Worm (Caenorhabditis elegans) whole organism, late embryonic: ENCODE measurements around the gene sams-5.

Source experiments
- ahr-1 ChIP-seq: sonication (generic microtip); optimal IDR thresholded peaks from 2 replicates; lab custom pipeline; 2016; ENCODE audit warnings: missing genetic modification characterization, missing compliant biosample characterization
- ceh-24 ChIP-seq: sonication (generic microtip); optimal IDR thresholded peaks from 2 replicates; lab custom pipeline; 2016; ENCODE audit warnings: mild to moderate bottlenecking, missing genetic modification characterization, missing compliant biosample characterization
- hlh-30 ChIP-seq: sonication (generic microtip); optimal IDR thresholded peaks from 2 replicates; lab custom pipeline; 2017; ENCODE audit warnings: antibody characterized with exemption, missing genetic modification characterization, missing compliant biosample characterization; ENCODE audit not compliant: insufficient read depth
- lim-6 ChIP-seq: sonication (generic microtip); optimal IDR thresholded peaks from 2 replicates; lab custom pipeline; 2016; ENCODE audit warnings: missing genetic modification characterization, missing compliant biosample characterization
- tbx-2 ChIP-seq: sonication (generic microtip); optimal IDR thresholded peaks from 2 replicates; lab custom pipeline; 2016; ENCODE audit warnings: missing genetic modification characterization, missing compliant biosample characterization

ce11 chrIV:6307439-6307838, 28.1 kb upstream of the sams-5 start, which contains the start of gene csp-2:
- TF ChIP-seq ceh-24 (tag; lab: Kevin White, UChicago) (no peak), ahr-1 (tag; lab: Kevin White, UChicago) (no peak), hlh-30 (tag; lab: Kevin White, UChicago) (no peak), lim-6 (tag; lab: Kevin White, UChicago) (no peak), tbx-2 (tag; lab: Kevin White, UChicago) (no peak)
